Fruit fly (Drosophila melanogaster) whole organism, prepupa: Measurements from ENCODE around the gene CG14182.

Experiments used
- CG3032 ChIP-seq: fragments of 200-800 bp; optimal IDR thresholded peaks from 2 replicates; lab custom pipeline; 2019; ENCODE audit warnings: missing biosample characterization, mild to moderate bottlenecking, missing genetic modification characterization, moderate library complexity
- CG6163 ChIP-seq: fragments of 200-800 bp; sonication (Bioruptor generic); IDR thresholded peaks from 3 replicates; pipeline ENCODE4 v1.3.6; 2022; ENCODE audit warnings: missing biosample characterization, missing genetic modification characterization
- Hr4 ChIP-seq: fragments of 200-800 bp; sonication (Bioruptor generic); optimal IDR thresholded peaks from 3 replicates; lab custom pipeline; 2016; ENCODE audit warnings: missing biosample characterization, missing genetic modification characterization
- Sox14 ChIP-seq: fragments of 200-800 bp; sonication (Bioruptor generic); optimal IDR thresholded peaks from 3 replicates; lab custom pipeline; 2016; ENCODE audit warnings: missing biosample characterization, missing genetic modification characterization
- fkh ChIP-seq: fragments of 200-800 bp; sonication (Bioruptor generic); optimal IDR thresholded peaks from 3 replicates; lab custom pipeline; 2017; ENCODE audit warnings: missing biosample characterization, mild to moderate bottlenecking, missing genetic modification characterization, moderate library complexity
- vri ChIP-seq: fragments of 200-800 bp; sonication (Bioruptor generic); optimal IDR thresholded peaks from 3 replicates; lab custom pipeline; 2016; ENCODE audit warnings: missing biosample characterization, mild to moderate bottlenecking, missing genetic modification characterization

DNA sequence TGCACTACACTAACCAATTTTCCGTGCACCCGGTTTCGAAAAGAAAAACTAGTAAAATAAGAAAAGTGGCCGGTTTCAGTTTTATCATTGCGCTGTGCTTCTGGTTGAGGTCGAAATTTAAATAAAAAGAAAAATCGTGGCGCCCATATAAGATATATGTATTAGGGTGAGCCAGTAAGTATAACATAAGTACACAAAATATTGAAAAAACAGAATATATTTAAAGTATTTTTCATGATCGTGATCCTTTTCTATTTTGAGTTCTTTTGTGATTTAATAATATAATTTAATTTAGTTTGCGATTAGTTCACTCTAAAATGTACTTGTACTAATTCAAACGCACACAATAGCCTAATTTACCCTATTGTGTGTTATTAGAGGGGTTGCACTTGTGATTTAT is 9.3 kb upstream of the CG14182 start, which contains the start of gene Csas:
- no peak for TF ChIP-seq CG6163 (GFP tag; lab: Robert Waterston, UW)
- no peak for TF ChIP-seq vri
- TF ChIP-seq Hr4 (GFP tag; lab: Kevin White, UChicago): no peak
- no peak for TF ChIP-seq Sox14
- TF ChIP-seq CG3032 (tag; lab: Kevin White, UChicago): no peak
- no peak for TF ChIP-seq fkh (GFP tag; lab: Kevin White, UChicago)
